Worm (Caenorhabditis elegans) whole organism, L4/young adult: Measurements from ENCODE around the gene mls-1.

Experiments used
- W03F9.2 ChIP-seq: fragments of 150-350 bp; optimal IDR thresholded peaks from 2 replicates; lab custom pipeline; 2014; ENCODE audit warnings: missing biosample characterization, missing genetic modification characterization
- dao-5 ChIP-seq: sonication (generic microtip); optimal IDR thresholded peaks from 2 replicates; lab custom pipeline; 2016; ENCODE audit warnings: missing genotype, missing genetic modification characterization, moderate library complexity, missing compliant biosample characterization
- him-1 ChIP-seq: sonication (generic microtip); optimal IDR thresholded peaks from 2 replicates; lab custom pipeline; 2016; ENCODE audit warnings: missing genotype, missing genetic modification reagents, missing genetic modification characterization, missing compliant biosample characterization

DNA sequence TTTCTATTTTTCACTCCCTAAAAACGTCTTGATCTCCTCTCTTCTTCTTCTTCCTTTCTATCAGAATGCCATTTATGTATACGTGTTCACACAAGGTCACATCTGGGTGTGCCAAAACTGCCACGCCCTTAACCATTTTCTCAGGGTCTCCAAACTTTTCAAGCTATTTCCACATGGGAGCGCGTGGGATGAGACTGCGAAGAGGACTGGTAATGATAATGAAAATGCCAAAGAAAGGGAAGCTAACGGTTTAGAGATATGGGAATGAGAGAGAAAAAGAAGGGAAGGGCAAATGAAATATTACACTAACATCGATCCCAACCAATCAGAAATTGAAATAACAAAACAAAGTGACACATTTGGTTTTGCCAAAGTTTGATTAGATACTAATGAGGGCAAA, 28.2 kb downstream of the mls-1 start:
- TF ChIP-seq W03F9.2 (no peak), dao-5 (tag; lab: Kevin White, UChicago) (no peak), him-1 (no peak)
